Worm (Caenorhabditis elegans): ENCODE data around the gene F21A3.4.

The F21A3.4 gene

DNA sequence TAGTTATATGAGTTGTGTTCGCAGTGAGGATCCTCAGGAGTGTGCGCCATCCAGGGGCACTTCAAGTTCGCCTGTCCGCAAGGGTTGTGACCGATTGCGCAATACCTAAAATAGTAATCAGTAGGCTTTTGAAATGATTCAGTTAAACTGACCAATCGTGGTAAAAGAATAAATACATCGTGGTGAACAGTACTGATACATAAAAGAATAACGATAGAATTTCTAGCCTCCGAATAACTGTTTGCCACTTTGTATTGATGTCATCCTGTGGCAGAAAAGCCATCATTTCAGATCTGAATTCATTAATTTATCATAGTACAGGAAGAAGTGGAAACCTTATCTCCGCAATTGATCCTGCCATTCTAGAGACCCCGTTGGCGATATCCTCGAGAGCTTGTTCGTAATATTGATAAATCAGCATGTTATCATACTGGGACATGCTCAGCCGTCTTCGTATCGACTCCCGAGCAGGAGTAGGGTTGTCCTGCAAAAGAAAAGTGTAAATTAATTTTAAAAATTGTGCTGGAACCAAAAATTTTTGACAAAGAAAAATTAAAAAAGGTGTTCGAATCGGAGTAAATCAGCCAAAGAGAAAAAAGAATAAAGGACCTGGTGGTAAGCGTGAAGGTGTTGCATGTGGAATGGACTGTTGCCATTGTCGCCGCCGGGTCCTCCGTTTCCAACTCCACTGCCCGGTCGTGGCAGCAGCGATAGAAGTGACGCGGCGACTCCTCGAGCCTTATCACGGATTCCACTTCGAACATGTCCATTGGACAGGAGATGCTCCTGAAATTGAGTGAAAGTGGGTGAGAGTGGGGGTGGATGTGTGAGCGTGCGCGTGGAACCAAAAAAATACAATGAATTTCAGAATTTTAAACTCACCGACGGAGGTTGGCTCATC lies 23.3 kb upstream of the F21A3.4 start (continued):
- peak; percentile 79 for TF ChIP-seq madf-6 (GFP tag; IDR thresholded peaks at IDR 0.05)
- TF ChIP-seq him-1 (tag; optimal IDR thresholded peaks at IDR 0.05) = no peak

DNA sequence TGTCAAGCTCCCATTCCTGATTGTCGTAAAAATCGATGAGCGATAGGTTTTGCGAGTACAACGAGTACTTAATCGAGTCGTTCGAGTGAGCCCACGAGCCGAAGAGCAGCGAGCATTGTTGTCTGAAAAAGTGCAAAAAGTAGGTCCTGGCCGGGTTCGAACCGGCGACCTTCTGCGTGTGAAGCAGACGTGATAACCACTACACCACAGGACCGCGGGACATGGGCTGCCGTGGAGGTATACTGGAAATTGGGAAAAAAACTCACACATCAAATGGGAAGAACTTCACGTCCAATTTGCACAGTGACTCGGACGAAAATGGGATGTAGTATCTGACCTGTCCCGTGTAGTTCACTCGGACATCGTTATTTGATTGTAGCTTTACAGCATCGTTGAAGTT lies 21.1 kb upstream of the F21A3.4 start:
- TF ChIP-seq snpc-4 (GFP tag; optimal IDR thresholded peaks at IDR 0.05) = no peak
- peak in 1 of 4 experiments; percentile 45 for TF ChIP-seq snpc-4 (tag; optimal IDR thresholded peaks at IDR 0.05)
- no peak for TF ChIP-seq repo-1 (tag; optimal IDR thresholded peaks at IDR 0.05)
- peak; percentile 41; the same call in 1 of the 2 replicates for TF ChIP-seq hmg-1.2 (GFP tag; IDR thresholded peaks at IDR 0.05)
- TF ChIP-seq F33H1.4 (GFP tag; IDR thresholded peaks at IDR 0.05) = peak; percentile 54; the same call in 1 of the 2 replicates
- no peak for TF ChIP-seq lsy-27 (tag; optimal IDR thresholded peaks at IDR 0.05; ENCODE audit: borderline replicate concordance, insufficient read depth)
- TF ChIP-seq F52B5.7 (tag; optimal IDR thresholded peaks at IDR 0.05) = peak; percentile 16
- TF ChIP-seq tlf-1 (GFP tag; optimal IDR thresholded peaks at IDR 0.05) = no peak
- no peak for TF ChIP-seq hmg-20 (GFP tag; IDR thresholded peaks at IDR 0.05)
- TF ChIP-seq cebp-1 (GFP tag; IDR thresholded peaks at IDR 0.05) = no peak
- TF ChIP-seq cebp-1 (tag; optimal IDR thresholded peaks at IDR 0.05) = no peak
- no peak for TF ChIP-seq Y53F4B.3 (GFP tag; IDR thresholded peaks at IDR 0.05)
- peak; percentile 17 for TF ChIP-seq nhr-80 (tag; optimal IDR thresholded peaks at IDR 0.05)
- TF ChIP-seq zim-3 (tag; optimal IDR thresholded peaks at IDR 0.05) = peak; percentile 54
- no peak for TF ChIP-seq Y95B8A.8 (GFP tag; IDR thresholded peaks at IDR 0.05)
- no peak for TF ChIP-seq attf-5 (GFP tag; optimal IDR thresholded peaks at IDR 0.05)
- TF ChIP-seq snpc-3.4 (tag; optimal IDR thresholded peaks at IDR 0.05) = peak; percentile 6
- no peak for TF ChIP-seq T07F8.4 (tag; optimal IDR thresholded peaks at IDR 0.05)
- TF ChIP-seq tbp1 (GFP tag; optimal IDR thresholded peaks at IDR 0.05) = peak; percentile 89
- peak; percentile 63 for TF ChIP-seq pbrm-1 (GFP tag; IDR thresholded peaks at IDR 0.05)
- no peak for TF ChIP-seq hrde-1 (tag; optimal IDR thresholded peaks at IDR 0.05; ENCODE audit: borderline replicate concordance)
- TF ChIP-seq efl-1 (GFP tag; optimal IDR thresholded peaks at IDR 0.05) = no peak
- peak; percentile 66 for TF ChIP-seq D2030.7 (GFP tag; IDR thresholded peaks at IDR 0.05)
- peak; percentile 77 for TF ChIP-seq dox-1 (GFP tag; IDR thresholded peaks at IDR 0.05)
- TF ChIP-seq mcd-1 (GFP tag; IDR thresholded peaks at IDR 0.05) = 0 out of 2 replicates have a peak, but pooled peaks have one; percentile 8
- TF ChIP-seq Y67H2A.10 (GFP tag; conservative IDR thresholded peaks at IDR 0.05) = no peak
- TF ChIP-seq rcor-1 (GFP tag; IDR thresholded peaks at IDR 0.05) = no peak
- no peak for TF ChIP-seq ceh-91 (GFP tag; IDR thresholded peaks at IDR 0.05)
- no peak for TF ChIP-seq C17E4.6 (GFP tag; IDR thresholded peaks at IDR 0.05)
- TF ChIP-seq sea-2 (GFP tag; IDR thresholded peaks at IDR 0.05) = no peak
- no peak for TF ChIP-seq dpff-1 (tag; optimal IDR thresholded peaks at IDR 0.05)
- peak; percentile 40 for TF ChIP-seq die-1 (tag; optimal IDR thresholded peaks at IDR 0.05)
- no peak for TF ChIP-seq B0019.2 (GFP tag; conservative IDR thresholded peaks at IDR 0.05)
- no peak for TF ChIP-seq somi-1 (GFP tag; optimal IDR thresholded peaks at IDR 0.05)
- TF ChIP-seq T26A5.8 (tag; optimal IDR thresholded peaks at IDR 0.05) = no peak
- no peak for TF ChIP-seq F57A8.1 (GFP tag; optimal IDR thresholded peaks at IDR 0.05)
- TF ChIP-seq lsl-1 (GFP tag; optimal IDR thresholded peaks at IDR 0.05) = peak; percentile 40
- TF ChIP-seq aptf-2 (GFP tag; conservative IDR thresholded peaks at IDR 0.05) = 0 out of 2 replicates have a peak, but pooled peaks have one; percentile 32
- no peak for TF ChIP-seq cebp-2 (GFP tag; IDR thresholded peaks at IDR 0.05)
- TF ChIP-seq ekl-4 (GFP tag; IDR thresholded peaks at IDR 0.05) = no peak
- no peak for TF ChIP-seq akir-1 (GFP tag; optimal IDR thresholded peaks at IDR 0.05)
- 0 out of 2 replicates have a peak, but pooled peaks have one; percentile 10 for TF ChIP-seq hsf-1 (GFP tag; IDR thresholded peaks at IDR 0.05)
- TF ChIP-seq egrh-3 (GFP tag; IDR thresholded peaks at IDR 0.05) = no peak
- TF ChIP-seq madf-3 (GFP tag; IDR thresholded peaks at IDR 0.05) = no peak
